Comparison of ENCODE assay signal across 5 worm cellular contexts in genomic region chrV:11650720-11651119, ce11.
A peak's percentile ranks its signal among the peaks of the same experiment; 100 is the strongest.
TF ChIP-seq lines count a peak whose summit lies in the region.

Gene zip-10 (minus strand): TSS chrV:11650762.

TF ChIP-seq in whole organism, L1 larva, 84 proteins besides CTCF, POLR2A, EP300 and RAD21:
- TF ChIP-seq pqm-1 (tag; optimal IDR thresholded peaks at IDR 0.05; lab: Kevin White, UChicago): peak; percentile 57
- TF ChIP-seq efl-1 (optimal IDR thresholded peaks at IDR 0.05; lab: Kevin White, UChicago): no peak
- TF ChIP-seq efl-1 (GFP tag; optimal IDR thresholded peaks at IDR 0.05 in 1 of 2; lab: Kevin White, UChicago): peak in 1 of 2 experiments; percentile 78
- no peak for TF ChIP-seq vab-15 (tag; optimal IDR thresholded peaks at IDR 0.05; lab: Kevin White, UChicago)
- TF ChIP-seq elt-2 (tag; optimal IDR thresholded peaks at IDR 0.05; lab: Kevin White, UChicago): peak; percentile 95
- TF ChIP-seq jun-1 (tag; optimal IDR thresholded peaks at IDR 0.05; lab: Kevin White, UChicago): peak; percentile 6
- TF ChIP-seq nhr-20 (tag; optimal IDR thresholded peaks at IDR 0.05; lab: Kevin White, UChicago): peak; percentile 16
- no peak for TF ChIP-seq pag-3 (tag; optimal IDR thresholded peaks at IDR 0.05; lab: Kevin White, UChicago; ENCODE audit: borderline replicate concordance, insufficient read depth)
- no peak for TF ChIP-seq fkh-10 (GFP tag; optimal IDR thresholded peaks at IDR 0.05; lab: Kevin White, UChicago)
- no peak for TF ChIP-seq nhr-12 (tag; optimal IDR thresholded peaks at IDR 0.05; lab: Kevin White, UChicago)
- TF ChIP-seq lin-14 (GFP tag; optimal IDR thresholded peaks at IDR 0.05; lab: Kevin White, UChicago): peak; percentile 8

TF ChIP-seq in whole organism, L2 larva, 48 proteins besides CTCF, POLR2A, EP300 and RAD21:
- TF ChIP-seq crh-2 (tag; optimal IDR thresholded peaks at IDR 0.05; lab: Kevin White, UChicago): peak; percentile 48
- peak; percentile 6 for TF ChIP-seq gmeb-1 (tag; optimal IDR thresholded peaks at IDR 0.05; lab: Kevin White, UChicago)
- peak; percentile 82 for TF ChIP-seq sma-9 (GFP tag; optimal IDR thresholded peaks at IDR 0.05; lab: Kevin White, UChicago)
- TF ChIP-seq sma-9 (tag; optimal IDR thresholded peaks at IDR 0.05; lab: Kevin White, UChicago): no peak
- no peak for TF ChIP-seq nhr-237 (tag; optimal IDR thresholded peaks at IDR 0.05; lab: Kevin White, UChicago)
- TF ChIP-seq nhr-129 (tag; optimal IDR thresholded peaks at IDR 0.05; lab: Kevin White, UChicago): no peak
- peak; percentile 50 for TF ChIP-seq F13H6.1 (tag; optimal IDR thresholded peaks at IDR 0.05; lab: Kevin White, UChicago)
- no peak for TF ChIP-seq snpc-4 (tag; optimal IDR thresholded peaks at IDR 0.05; lab: Kevin White, UChicago)
- no peak for TF ChIP-seq ztf-11 (tag; optimal IDR thresholded peaks at IDR 0.05; lab: Kevin White, UChicago)
- TF ChIP-seq ztf-4 (tag; optimal IDR thresholded peaks at IDR 0.05; lab: Kevin White, UChicago): no peak
- peak; percentile 79 for TF ChIP-seq fos-1 (tag; optimal IDR thresholded peaks at IDR 0.05; lab: Kevin White, UChicago)
- TF ChIP-seq sma-3 (GFP tag; optimal IDR thresholded peaks at IDR 0.05; lab: Kevin White, UChicago): peak; percentile 27

TF ChIP-seq in whole organism, L3 larva, 47 proteins besides CTCF, POLR2A, EP300 and RAD21:
- peak; percentile 1 for TF ChIP-seq jun-1 (tag; optimal IDR thresholded peaks at IDR 0.05; lab: Kevin White, UChicago)
- TF ChIP-seq daf-12 (tag; optimal IDR thresholded peaks at IDR 0.05; lab: Kevin White, UChicago): no peak
- TF ChIP-seq nfya-1 (tag; optimal IDR thresholded peaks at IDR 0.05; lab: Kevin White, UChicago; ENCODE audit: insufficient read depth): peak; percentile 44
- peak; percentile 96 for TF ChIP-seq elt-2 (tag; optimal IDR thresholded peaks at IDR 0.05; lab: Kevin White, UChicago)
- peak; percentile 86 for TF ChIP-seq pqm-1 (tag; optimal IDR thresholded peaks at IDR 0.05; lab: Kevin White, UChicago)
- no peak for TF ChIP-seq ama-1 (optimal IDR thresholded peaks at IDR 0.05; lab: Kevin White, UChicago)

TF ChIP-seq in whole organism, L4 larva, 104 proteins besides CTCF, POLR2A, EP300 and RAD21:
- TF ChIP-seq nhr-41 (GFP tag; IDR thresholded peaks at IDR 0.05; lab: Robert Waterston, UW) (0 out of 2 replicates have a peak, but pooled peaks have one; percentile 38), tra-1 (GFP tag; IDR thresholded peaks at IDR 0.05; lab: Robert Waterston, UW) (0 out of 2 replicates have a peak, but pooled peaks have one; percentile 43), hlh-11 (tag; optimal IDR thresholded peaks at IDR 0.05; lab: Kevin White, UChicago) (peak; percentile 78), nhr-48 (tag; optimal IDR thresholded peaks at IDR 0.05; lab: Kevin White, UChicago) (peak; percentile 40), mdt-29 (GFP tag; IDR thresholded peaks at IDR 0.05; lab: Robert Waterston, UW) (0 out of 2 replicates have a peak, but pooled peaks have one; percentile 29), T20F7.1 (GFP tag; optimal IDR thresholded peaks at IDR 0.05; lab: Kevin White, UChicago) (peak; percentile 7), nhr-28 (tag; optimal IDR thresholded peaks at IDR 0.05; lab: Kevin White, UChicago) (peak; percentile 58), lin-1 (GFP tag; IDR thresholded peaks at IDR 0.05; lab: Robert Waterston, UW) (0 out of 2 replicates have a peak, but pooled peaks have one; percentile 16), pqm-1 (tag; optimal IDR thresholded peaks at IDR 0.05; lab: Kevin White, UChicago) (peak; percentile 72), F10B5.3 (tag; optimal IDR thresholded peaks at IDR 0.05; lab: Kevin White, UChicago) (no peak), mdl-1 (tag; optimal IDR thresholded peaks at IDR 0.05; lab: Kevin White, UChicago) (peak in 1 of 2 experiments; percentile 1), Y105C5A.15 (GFP tag; IDR thresholded peaks at IDR 0.05; lab: Robert Waterston, UW) (no peak), dmd-6 (GFP tag; IDR thresholded peaks at IDR 0.05; lab: Robert Waterston, UW) (peak; percentile 90), mes-2 (tag; optimal IDR thresholded peaks at IDR 0.05; lab: Kevin White, UChicago; ENCODE audit: poor library complexity, severe bottlenecking) (no peak), nhr-77 (tag; optimal IDR thresholded peaks at IDR 0.05; lab: Kevin White, UChicago) (peak; percentile 7), ztf-7 (tag; optimal IDR thresholded peaks at IDR 0.05; lab: Kevin White, UChicago) (peak; percentile 10), set-16 (GFP tag; IDR thresholded peaks at IDR 0.05; lab: Robert Waterston, UW) (no peak), nhr-10 (tag; optimal IDR thresholded peaks at IDR 0.05; lab: Kevin White, UChicago) (no peak), zfp-3 (GFP tag; conservative IDR thresholded peaks at IDR 0.05; lab: Robert Waterston, UW) (no peak), ceh-28 (tag; optimal IDR thresholded peaks at IDR 0.05; lab: Kevin White, UChicago) (no peak), daf-16 (GFP tag; optimal IDR thresholded peaks at IDR 0.05; lab: Kevin White, UChicago) (no peak), daf-16 (tag; optimal IDR thresholded peaks at IDR 0.05; lab: Kevin White, UChicago) (peak; percentile 69), skn-1 (tag; optimal IDR thresholded peaks at IDR 0.05; lab: Kevin White, UChicago) (no peak), php-3 (GFP tag; IDR thresholded peaks at IDR 0.05; lab: Robert Waterston, UW) (peak; percentile 68; the same call in 1 of the 2 replicates), lin-38 (GFP tag; IDR thresholded peaks at IDR 0.05; lab: Robert Waterston, UW) (no peak), saeg-2 (GFP tag; IDR thresholded peaks at IDR 0.05; lab: Robert Waterston, UW) (no peak)
TF ChIP-seq in whole organism, L4 larva: peak in this region for 15.

TF ChIP-seq in whole organism, young adult, 124 proteins besides CTCF, POLR2A, EP300 and RAD21:
- peak; percentile 77 for TF ChIP-seq atf-7 (tag; optimal IDR thresholded peaks at IDR 0.05; lab: Kevin White, UChicago)
- no peak for TF ChIP-seq T26A5.8 (tag; optimal IDR thresholded peaks at IDR 0.05; lab: Kevin White, UChicago)
- TF ChIP-seq rcor-1 (GFP tag; IDR thresholded peaks at IDR 0.05; lab: Robert Waterston, UW): no peak
- no peak for TF ChIP-seq K11D2.4 (GFP tag; IDR thresholded peaks at IDR 0.05; lab: Robert Waterston, UW)
- no peak for TF ChIP-seq ama-1 (optimal IDR thresholded peaks at IDR 0.05; lab: Kevin White, UChicago)
- TF ChIP-seq ama-1 (GFP tag; optimal IDR thresholded peaks at IDR 0.05; lab: Kevin White, UChicago): no peak
- TF ChIP-seq unc-130 (GFP tag; optimal IDR thresholded peaks at IDR 0.05; lab: Kevin White, UChicago): no peak
- peak; percentile 96 for TF ChIP-seq nhr-80 (tag; optimal IDR thresholded peaks at IDR 0.05; lab: Kevin White, UChicago)
- no peak for TF ChIP-seq ztf-18 (tag; optimal IDR thresholded peaks at IDR 0.05; lab: Kevin White, UChicago)
- no peak for TF ChIP-seq ztf-3 (GFP tag; optimal IDR thresholded peaks at IDR 0.05; lab: Kevin White, UChicago)
- TF ChIP-seq rpc-1 (optimal IDR thresholded peaks at IDR 0.05; lab: Kevin White, UChicago): no peak
- TF ChIP-seq rpc-1 (tag; optimal IDR thresholded peaks at IDR 0.05; lab: Kevin White, UChicago): no peak
- no peak for TF ChIP-seq dpl-1 (GFP tag; optimal IDR thresholded peaks at IDR 0.05; lab: Kevin White, UChicago)
- TF ChIP-seq nhr-90 (tag; optimal IDR thresholded peaks at IDR 0.05; lab: Kevin White, UChicago): no peak
- TF ChIP-seq ekl-4 (GFP tag; IDR thresholded peaks at IDR 0.05; lab: Robert Waterston, UW): no peak
- peak; percentile 39 to 59 for TF ChIP-seq let-607 (tag; optimal IDR thresholded peaks at IDR 0.05; lab: Kevin White, UChicago)
- TF ChIP-seq lin-40 (tag; optimal IDR thresholded peaks at IDR 0.05; lab: Kevin White, UChicago): no peak
- TF ChIP-seq nhr-120 (GFP tag; IDR thresholded peaks at IDR 0.05; lab: Robert Waterston, UW): no peak
- no peak for TF ChIP-seq ztf-22 (GFP tag; optimal IDR thresholded peaks at IDR 0.05; lab: Kevin White, UChicago)
